Worm (Caenorhabditis elegans) whole organism, young adult: ENCODE results near the gene C05D2.8.

Source experiments
- C06A6.2 ChIP-seq: fragments of 200-800 bp; sonication (Bioruptor generic); conservative IDR thresholded peaks from 2 replicates; pipeline ENCODE4 v1.3.6; 2022; ENCODE audit warnings: missing genetic modification characterization, missing compliant biosample characterization
- F55B11.4 ChIP-seq: sonication (generic microtip); optimal IDR thresholded peaks from 2 replicates; lab custom pipeline; 2016; ENCODE audit warnings: missing compliant biosample characterization, missing genetic modification characterization, borderline replicate concordance; ENCODE audit not compliant: insufficient read depth
- F57C9.4 ChIP-seq: sonication (generic microtip); optimal IDR thresholded peaks from 2 replicates; lab custom pipeline; 2017; ENCODE audit warnings: mild to moderate bottlenecking, missing genetic modification characterization, missing compliant biosample characterization
- T07F8.4 ChIP-seq: sonication (generic microtip); optimal IDR thresholded peaks from 2 replicates; lab custom pipeline; 2016; ENCODE audit warnings: mild to moderate bottlenecking, missing genetic modification characterization, moderate library complexity, missing compliant biosample characterization
- Y56A3A.18 ChIP-seq: fragments of 200-800 bp; sonication (Bioruptor generic); IDR thresholded peaks from 2 replicates; pipeline ENCODE4 v1.3.6; 2022; ENCODE audit warnings: missing genetic modification reagents, missing genetic modification characterization, missing compliant biosample characterization
- Y67H2A.10 ChIP-seq: fragments of 200-800 bp; sonication (Bioruptor generic); conservative IDR thresholded peaks from 2 replicates; pipeline ENCODE4 v1.3.6; 2022; ENCODE audit warnings: missing genetic modification reagents, missing genetic modification characterization, missing compliant biosample characterization
- Y95B8A.8 ChIP-seq: fragments of 200-800 bp; sonication (Bioruptor generic); IDR thresholded peaks from 2 replicates; pipeline ENCODE4 v1.3.6; 2022; ENCODE audit warnings: missing genetic modification reagents, missing genetic modification characterization, missing compliant biosample characterization
- aptf-3 ChIP-seq: fragments of 200-800 bp; sonication (Bioruptor generic); IDR thresholded peaks from 2 replicates; pipeline ENCODE4 v1.3.6; 2022; ENCODE audit warnings: missing genetic modification characterization, missing compliant biosample characterization
- attf-5 ChIP-seq: fragments of 200-800 bp; sonication (Bioruptor generic); optimal IDR thresholded peaks from 2 replicates; lab custom pipeline; 2018; ENCODE audit warnings: mild to moderate bottlenecking, missing genetic modification characterization, missing compliant biosample characterization
- attf-6 ChIP-seq: fragments of 200-800 bp; sonication (Bioruptor generic); IDR thresholded peaks from 2 replicates; pipeline ENCODE4 v1.3.6; 2022; ENCODE audit warnings: missing genetic modification reagents, missing genetic modification characterization, missing compliant biosample characterization
- bed-2 ChIP-seq: fragments of 200-800 bp; sonication (Bioruptor generic); IDR thresholded peaks from 2 replicates; pipeline ENCODE4 v1.3.6; 2022; ENCODE audit warnings: missing genetic modification reagents, missing genetic modification characterization, missing compliant biosample characterization
- ccch-3 ChIP-seq: fragments of 200-800 bp; sonication (Bioruptor generic); optimal IDR thresholded peaks from 2 replicates; lab custom pipeline; 2018; ENCODE audit warnings: mild to moderate bottlenecking, missing genetic modification characterization, missing compliant biosample characterization
- cebp-2 ChIP-seq: fragments of 200-800 bp; sonication (Bioruptor generic); IDR thresholded peaks from 2 replicates; pipeline ENCODE4 v1.3.6; 2022; ENCODE audit warnings: missing genetic modification characterization, missing compliant biosample characterization
- ceh-100 ChIP-seq: fragments of 200-800 bp; sonication (Bioruptor generic); IDR thresholded peaks from 2 replicates; pipeline ENCODE4 v1.3.6; 2022; ENCODE audit warnings: missing genetic modification reagents, missing genetic modification characterization, missing compliant biosample characterization
- ceh-40 ChIP-seq: fragments of 200-800 bp; sonication (Bioruptor generic); IDR thresholded peaks from 2 replicates; pipeline ENCODE4 v1.3.6; 2022; ENCODE audit warnings: missing genetic modification characterization, missing compliant biosample characterization
- ceh-91 ChIP-seq: fragments of 200-800 bp; sonication (Bioruptor generic); IDR thresholded peaks from 2 replicates; pipeline ENCODE4 v1.3.6; 2022; ENCODE audit warnings: missing genetic modification reagents, missing genetic modification characterization, missing compliant biosample characterization
- dox-1 ChIP-seq: fragments of 200-800 bp; sonication (Bioruptor generic); IDR thresholded peaks from 2 replicates; pipeline ENCODE4 v1.3.6; 2022; ENCODE audit warnings: missing genetic modification reagents, missing genetic modification characterization, missing compliant biosample characterization
- egl-44 ChIP-seq: fragments of 200-800 bp; sonication (Bioruptor generic); IDR thresholded peaks from 2 replicates; pipeline ENCODE4 v1.3.6; 2022; ENCODE audit warnings: missing genetic modification reagents, missing genetic modification characterization, missing compliant biosample characterization
- him-1 ChIP-seq: sonication (generic microtip); optimal IDR thresholded peaks from 2 replicates; lab custom pipeline; 2016; ENCODE audit warnings: missing genotype, missing genetic modification reagents, missing genetic modification characterization, missing compliant biosample characterization
- hmg-20 ChIP-seq: fragments of 200-800 bp; sonication (Bioruptor generic); IDR thresholded peaks from 2 replicates; pipeline ENCODE4 v1.3.6; 2022; ENCODE audit warnings: missing genetic modification reagents, missing genetic modification characterization, missing compliant biosample characterization
- hrde-1 ChIP-seq: sonication (generic microtip); optimal IDR thresholded peaks from 2 replicates; lab custom pipeline; 2016; ENCODE audit warnings: missing genetic modification characterization, mild to moderate bottlenecking, missing compliant biosample characterization, moderate library complexity, missing genotype, missing genetic modification reagents, borderline replicate concordance
- hsf-1 ChIP-seq: fragments of 200-800 bp; sonication (Bioruptor generic); IDR thresholded peaks from 2 replicates; pipeline ENCODE4 v1.3.6; 2022; ENCODE audit warnings: missing genetic modification reagents, missing genetic modification characterization, missing compliant biosample characterization
- lag-1 ChIP-seq: fragments of 200-800 bp; sonication (Bioruptor generic); IDR thresholded peaks from 2 replicates; pipeline ENCODE4 v1.3.6; 2022; ENCODE audit warnings: missing genetic modification reagents, missing genetic modification characterization, missing compliant biosample characterization
- lin-54 ChIP-seq: fragments of 200-800 bp; sonication (Bioruptor generic); optimal IDR thresholded peaks from 2 replicates; lab custom pipeline; 2018; ENCODE audit warnings: mild to moderate bottlenecking, missing genetic modification characterization, missing compliant biosample characterization
- lir-1 ChIP-seq: fragments of 200-800 bp; sonication (Bioruptor generic); conservative IDR thresholded peaks from 2 replicates; pipeline ENCODE4 v1.3.6; 2022; ENCODE audit warnings: missing genetic modification reagents, missing genetic modification characterization, missing compliant biosample characterization
- lsy-27 ChIP-seq: sonication (generic microtip); optimal IDR thresholded peaks from 2 replicates; lab custom pipeline; 2017; ENCODE audit warnings: missing genetic modification characterization, mild to moderate bottlenecking, missing compliant biosample characterization, antibody characterized with exemption, missing genotype, borderline replicate concordance; ENCODE audit not compliant: insufficient read depth
- mcd-1 ChIP-seq: fragments of 200-800 bp; sonication (Bioruptor generic); IDR thresholded peaks from 2 replicates; pipeline ENCODE4 v1.3.6; 2022; ENCODE audit warnings: missing genetic modification reagents, missing genetic modification characterization, missing compliant biosample characterization
- mes-4 ChIP-seq: sonication (generic microtip); optimal IDR thresholded peaks from 2 replicates; lab custom pipeline; 2016; ENCODE audit warnings: missing genotype, missing genetic modification characterization, missing compliant biosample characterization
- mxl-1 ChIP-seq: sonication (generic microtip); optimal IDR thresholded peaks from 2 replicates; lab custom pipeline; 2016; ENCODE audit warnings: missing genetic modification characterization, missing compliant biosample characterization
- nhr-27 ChIP-seq: fragments of 200-800 bp; sonication (Bioruptor generic); optimal IDR thresholded peaks from 2 replicates; lab custom pipeline; 2018; ENCODE audit warnings: mild to moderate bottlenecking, missing genetic modification characterization, moderate library complexity, missing compliant biosample characterization
- nhr-80 ChIP-seq: sonication (generic microtip); optimal IDR thresholded peaks from 2 replicates; lab custom pipeline; 2016; ENCODE audit warnings: missing genetic modification characterization, missing compliant biosample characterization
- sea-2 ChIP-seq: fragments of 200-800 bp; sonication (Bioruptor generic); IDR thresholded peaks from 2 replicates; pipeline ENCODE4 v1.3.6; 2022; ENCODE audit warnings: missing genetic modification characterization, missing compliant biosample characterization
- sptf-2 ChIP-seq: fragments of 200-800 bp; sonication (Bioruptor generic); optimal IDR thresholded peaks from 2 replicates; lab custom pipeline; 2018; ENCODE audit warnings: mild to moderate bottlenecking, missing genetic modification characterization, missing compliant biosample characterization
- tbp1 ChIP-seq: fragments of 200-800 bp; sonication (Bioruptor generic); optimal IDR thresholded peaks from 2 replicates; lab custom pipeline; 2018; ENCODE audit warnings: mild to moderate bottlenecking, missing genetic modification characterization, missing compliant biosample characterization
- zim-3 ChIP-seq: sonication (generic microtip); optimal IDR thresholded peaks from 2 replicates; lab custom pipeline; 2017; ENCODE audit warnings: mild to moderate bottlenecking, missing genetic modification characterization, moderate library complexity, missing compliant biosample characterization
- ztf-25 ChIP-seq: fragments of 200-800 bp; sonication (Bioruptor generic); IDR thresholded peaks from 2 replicates; pipeline ENCODE4 v1.3.6; 2022; ENCODE audit warnings: missing genetic modification reagents, missing genetic modification characterization, missing compliant biosample characterization
- ztf-26 ChIP-seq: sonication (generic microtip); optimal IDR thresholded peaks from 2 replicates; lab custom pipeline; 2017; ENCODE audit warnings: missing genetic modification characterization, missing compliant biosample characterization

C05D2.8 gene

ce11 chrIII:5573694-5574093 is 36.5 kb downstream of the C05D2.8 start, which contains the start of gene molo-1:
Gene molo-1 (plus strand): TSS chrIII:5573994.
- no peak for TF ChIP-seq mxl-1 (tag; lab: Kevin White, UChicago)
- TF ChIP-seq ceh-91: no peak
- no peak for TF ChIP-seq mcd-1 (GFP tag; lab: Robert Waterston, UW)
- TF ChIP-seq hrde-1 (tag; lab: Kevin White, UChicago): no peak
- no peak for TF ChIP-seq bed-2 (GFP tag; lab: Robert Waterston, UW)
- TF ChIP-seq tbp1 (GFP tag; lab: Kevin White, UChicago): no peak
- no peak for TF ChIP-seq lsy-27 (tag; lab: Kevin White, UChicago)
- TF ChIP-seq Y95B8A.8 (GFP tag; lab: Robert Waterston, UW): no peak
- TF ChIP-seq, all 124 proteins: peak for 0

ce11 chrIII:5572806-5573205 is 37.3 kb downstream of the C05D2.8 start:
- TF ChIP-seq attf-6 (GFP tag; lab: Robert Waterston, UW) (no peak), ceh-40 (GFP tag; lab: Robert Waterston, UW) (no peak), F57C9.4 (tag; lab: Kevin White, UChicago) (no peak), nhr-80 (no peak), ztf-26 (tag; lab: Kevin White, UChicago) (no peak), cebp-2 (GFP tag; lab: Robert Waterston, UW) (no peak)

DNA sequence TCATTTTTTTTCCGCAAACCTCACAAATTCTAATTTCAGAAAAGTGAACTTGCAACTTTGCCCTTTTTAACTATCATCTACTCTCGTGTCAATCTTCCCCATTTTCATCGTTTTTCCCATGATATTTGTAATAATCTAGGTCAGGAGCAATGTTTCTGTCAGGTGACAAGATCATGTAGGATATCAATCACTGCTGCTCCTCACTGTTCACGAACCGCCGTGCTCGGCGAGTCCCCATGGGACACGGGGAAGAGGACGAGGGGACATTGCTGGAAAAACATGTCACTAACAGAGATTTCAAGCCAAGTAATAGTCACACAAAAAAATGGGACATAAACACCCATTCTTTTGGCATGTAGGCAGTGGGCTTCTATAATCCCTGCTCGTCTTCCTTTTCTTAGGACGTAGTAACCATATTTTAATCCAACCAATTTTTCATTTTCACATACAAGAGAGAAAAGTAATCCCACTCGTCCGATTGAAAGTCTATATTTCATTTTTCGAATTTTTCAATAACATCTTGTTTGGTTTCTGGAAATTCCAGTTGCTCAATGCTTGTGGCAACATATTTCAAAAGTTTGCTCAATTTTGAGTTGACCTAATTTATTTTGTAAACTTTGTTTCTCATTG is 39.2 kb downstream of the C05D2.8 start:
- no peak for TF ChIP-seq sptf-2 (GFP tag; lab: Kevin White, UChicago)
- TF ChIP-seq ztf-26 (tag; lab: Kevin White, UChicago): no peak
- TF ChIP-seq ztf-25: no peak
- no peak for TF ChIP-seq mes-4 (tag; lab: Kevin White, UChicago)
- no peak for TF ChIP-seq nhr-80
- TF ChIP-seq zim-3 (tag; lab: Kevin White, UChicago): no peak
- no peak for TF ChIP-seq attf-5 (GFP tag; lab: Kevin White, UChicago)
- TF ChIP-seq F55B11.4 (tag; lab: Kevin White, UChicago): no peak
- TF ChIP-seq hsf-1 (GFP tag; lab: Robert Waterston, UW): no peak
- no peak for TF ChIP-seq lag-1 (GFP tag; lab: Robert Waterston, UW)

DNA sequence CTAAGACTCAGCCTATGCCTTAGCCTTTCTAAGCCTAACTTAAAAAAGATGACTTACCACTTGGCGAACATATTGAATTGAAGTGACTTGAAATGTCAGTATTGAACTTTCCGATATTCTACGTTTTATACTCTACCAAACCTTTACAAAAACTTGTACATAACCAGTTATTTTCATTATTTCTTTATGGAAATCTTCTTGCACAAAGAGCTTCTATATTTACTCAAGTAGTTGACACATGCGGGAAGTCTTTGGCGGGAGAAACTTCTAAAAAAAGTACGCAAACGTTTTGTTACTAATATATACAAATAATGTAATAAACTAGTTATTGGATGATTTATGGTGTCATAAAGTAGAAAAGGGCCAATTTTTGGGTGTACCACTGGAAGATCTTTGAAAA is 41.5 kb downstream of the C05D2.8 start, which contains the start of gene nspb-12:
nspb-12 (minus strand) TSS at position 101 of the 400 bp plus-strand sequence.
- no peak for TF ChIP-seq him-1 (tag; lab: Kevin White, UChicago)
- TF ChIP-seq sea-2 (GFP tag; lab: Robert Waterston, UW): no peak
- TF ChIP-seq nhr-27 (tag; lab: Kevin White, UChicago): no peak
- TF ChIP-seq Y95B8A.8 (GFP tag; lab: Robert Waterston, UW): no peak
- TF ChIP-seq hmg-20: no peak
- no peak for TF ChIP-seq ccch-3 (GFP tag; lab: Kevin White, UChicago)
- no peak for TF ChIP-seq mxl-1 (tag; lab: Kevin White, UChicago)
- no peak for TF ChIP-seq aptf-3 (GFP tag; lab: Robert Waterston, UW)
- TF ChIP-seq dox-1 (GFP tag; lab: Robert Waterston, UW): no peak
- no peak for TF ChIP-seq C06A6.2 (GFP tag; lab: Robert Waterston, UW)
- TF ChIP-seq egl-44 (GFP tag; lab: Robert Waterston, UW): no peak
- TF ChIP-seq lir-1 (GFP tag; lab: Robert Waterston, UW): no peak
- no peak for TF ChIP-seq ceh-100 (GFP tag; lab: Robert Waterston, UW)
- no peak for TF ChIP-seq T07F8.4 (tag; lab: Kevin White, UChicago)
- TF ChIP-seq Y67H2A.10 (GFP tag; lab: Robert Waterston, UW): no peak
- TF ChIP-seq lin-54 (GFP tag; lab: Kevin White, UChicago): no peak
- no peak for TF ChIP-seq lsy-27 (tag; lab: Kevin White, UChicago)
- TF ChIP-seq Y56A3A.18 (GFP tag; lab: Robert Waterston, UW): no peak
- no peak for TF ChIP-seq sptf-2 (GFP tag; lab: Kevin White, UChicago)
